Worm (Caenorhabditis elegans): Measurements from ENCODE around the gene B0222.1.
A peak's percentile ranks its signal among the peaks of the same experiment; 100 is the strongest.

The B0222.1 gene

DNA sequence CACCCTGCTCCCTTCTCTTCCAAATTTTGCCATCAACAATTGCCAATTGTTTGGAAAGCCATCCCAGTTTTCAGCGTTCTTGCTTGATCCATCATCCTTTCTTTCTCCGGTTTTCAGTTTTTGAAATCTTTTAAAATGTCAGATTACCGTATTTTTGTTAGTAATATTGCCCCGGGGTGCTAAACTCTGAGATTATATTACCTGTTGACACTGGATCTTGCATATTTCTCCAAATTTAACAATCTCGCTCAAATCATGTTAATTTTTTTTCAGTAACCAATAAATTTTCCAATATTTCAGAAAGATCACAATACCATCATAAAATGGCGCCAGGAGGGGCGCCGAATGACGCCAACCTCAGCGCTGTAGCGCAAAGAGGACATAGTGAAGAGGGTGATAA is 21.6 kb upstream of the B0222.1 start, which contains the start of gene F21C10.7:
TSS of gene F21C10.7 (plus strand) at position 301 of the 400 bp plus-strand sequence.
- TF ChIP-seq dao-5 (tag; optimal IDR thresholded peaks at IDR 0.05) (no peak), him-1 (tag; optimal IDR thresholded peaks at IDR 0.05) (no peak)

- TF ChIP-seq dao-5 (tag; optimal IDR thresholded peaks at IDR 0.05) (no peak), him-1 (tag; optimal IDR thresholded peaks at IDR 0.05) (no peak), W03F9.2 (tag; optimal IDR thresholded peaks at IDR 0.05) (no peak)
These were observed 12.1 kb upstream of the B0222.1 start, which contains the start of gene F21C10.13 for ce11 chrV:9122004-9122403. Gene F21C10.13, plus strand, starts transcription at chrV:9122304.

- TF ChIP-seq dao-5 (tag; optimal IDR thresholded peaks at IDR 0.05) (no peak), him-1 (tag; optimal IDR thresholded peaks at IDR 0.05) (no peak), W03F9.2 (tag; optimal IDR thresholded peaks at IDR 0.05) (no peak)
These were observed 10.9 kb upstream of the B0222.1 start, which contains the start of gene F21C10.11 for ce11 chrV:9123186-9123585. Gene F21C10.11, plus strand, starts transcription at chrV:9123486.

DNA sequence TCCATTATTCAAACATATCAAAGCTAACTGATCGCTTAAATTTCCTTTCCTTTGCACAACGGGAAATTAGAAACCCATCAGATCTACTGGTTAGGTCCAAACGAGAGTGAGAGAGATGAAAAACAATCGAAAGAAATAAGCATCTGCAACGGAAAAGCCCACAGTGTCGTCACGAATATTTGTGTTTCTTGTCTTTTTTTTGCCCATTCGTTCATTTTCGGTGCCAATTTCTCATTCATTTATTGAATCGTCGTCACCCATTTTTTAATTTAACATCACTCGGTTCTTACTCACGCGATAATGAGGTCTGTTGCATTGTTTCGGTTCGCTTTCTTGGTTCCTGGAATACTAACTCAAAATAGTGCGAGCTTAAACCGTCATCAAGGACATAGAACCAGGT is 9.9 kb upstream of the B0222.1 start, which contains the start of gene F21C10.6:
TSS of gene F21C10.6 (plus strand) at position 301 of the 400 bp plus-strand sequence.
- TF ChIP-seq him-1 (tag; optimal IDR thresholded peaks at IDR 0.05) (no peak), W03F9.2 (tag; optimal IDR thresholded peaks at IDR 0.05) (no peak), dao-5 (tag; optimal IDR thresholded peaks at IDR 0.05) (no peak)

DNA sequence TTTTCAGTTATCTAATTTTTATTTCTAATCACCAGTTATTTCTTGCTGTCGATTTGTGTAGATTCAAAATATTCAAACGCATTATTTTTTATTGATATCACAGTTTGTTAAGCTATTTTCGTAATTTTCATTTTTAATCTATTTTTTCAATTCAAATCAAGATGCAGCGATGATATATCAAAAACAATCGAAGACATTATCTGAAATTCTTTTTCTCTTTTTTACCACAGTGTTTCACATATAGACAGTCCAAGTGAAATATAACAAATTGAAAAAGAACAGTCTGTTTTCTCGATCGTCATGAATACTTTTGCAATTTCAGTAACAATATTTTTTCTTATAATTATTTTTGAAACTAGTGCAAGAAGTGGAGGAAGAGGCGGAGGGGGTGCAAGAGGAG is 8.7 kb upstream of the B0222.1 start, which contains the start of gene F21C10.5:
TSS of gene F21C10.5 (plus strand) at position 301 of the 400 bp plus-strand sequence.
- TF ChIP-seq dao-5 (tag; optimal IDR thresholded peaks at IDR 0.05): no peak
- TF ChIP-seq him-1 (tag; optimal IDR thresholded peaks at IDR 0.05): no peak
- no peak for TF ChIP-seq W03F9.2 (tag; optimal IDR thresholded peaks at IDR 0.05)

DNA sequence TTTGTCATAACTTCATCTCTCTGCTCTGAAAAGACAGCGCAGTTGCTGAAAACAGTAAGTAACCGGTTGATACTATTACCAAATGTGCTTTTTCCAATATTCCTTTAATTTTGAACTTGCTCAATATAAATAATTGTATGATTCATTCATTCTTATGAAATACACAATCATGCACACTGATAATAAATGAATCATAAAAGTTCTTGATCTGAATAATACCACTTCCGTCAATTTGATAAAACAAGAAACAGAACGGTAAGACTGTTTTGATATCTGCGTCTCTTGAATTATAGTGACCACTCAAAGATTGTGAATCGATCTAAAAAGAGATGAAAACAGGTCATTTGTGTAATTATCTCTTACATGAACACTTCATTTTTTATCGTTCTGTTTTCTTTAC is 7.7 kb upstream of the B0222.1 start, which contains the start of gene F21C10.4:
TSS of gene F21C10.4 (plus strand) at position 301 of the 400 bp plus-strand sequence.
- TF ChIP-seq W03F9.2 (tag; optimal IDR thresholded peaks at IDR 0.05) (no peak), dao-5 (tag; optimal IDR thresholded peaks at IDR 0.05) (no peak), him-1 (tag; optimal IDR thresholded peaks at IDR 0.05) (no peak)

DNA sequence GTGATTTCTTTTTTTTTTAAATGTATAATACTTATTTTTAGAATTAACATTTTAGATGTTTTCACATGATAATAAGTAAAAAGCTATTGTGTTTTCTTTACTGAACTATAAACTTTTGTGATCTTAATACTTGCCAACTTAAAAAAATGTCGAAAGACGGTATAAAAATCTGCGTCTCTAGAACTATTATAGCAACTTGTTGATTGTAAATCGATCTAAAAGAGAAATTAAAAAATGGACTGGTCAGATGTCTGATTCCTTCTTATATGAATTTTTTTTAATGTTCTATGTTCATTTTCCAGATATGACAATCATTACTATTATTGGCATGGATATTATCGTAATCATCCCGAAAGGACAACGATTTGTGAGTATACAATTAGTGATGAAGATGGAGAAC is 6.3 kb upstream of the B0222.1 start, which contains the start of gene F21C10.3:
TSS of gene F21C10.3 (plus strand) at position 301 of the 400 bp plus-strand sequence.
- TF ChIP-seq dao-5 (tag; optimal IDR thresholded peaks at IDR 0.05) (no peak), him-1 (tag; optimal IDR thresholded peaks at IDR 0.05) (no peak), W03F9.2 (tag; optimal IDR thresholded peaks at IDR 0.05) (no peak)

DNA sequence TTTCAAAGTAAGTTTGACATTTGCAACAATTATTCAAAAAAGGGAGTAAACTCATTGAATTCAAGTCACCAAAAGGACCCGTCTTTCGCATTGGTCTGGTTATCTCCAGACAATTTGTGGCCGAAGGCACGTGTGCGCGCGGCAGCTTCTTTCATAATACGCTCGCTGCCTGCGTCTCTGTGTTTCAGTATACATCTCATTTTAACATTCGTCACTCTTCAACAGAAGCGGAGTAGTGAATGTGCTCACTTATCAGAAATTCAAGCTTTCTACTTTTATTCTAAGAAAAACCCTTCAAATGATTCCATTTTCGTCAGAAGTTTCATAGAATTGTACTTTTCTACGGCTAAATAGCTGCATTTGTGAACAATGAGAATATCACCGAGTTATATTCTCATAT is 5.5 kb upstream of the B0222.1 start:
- no peak for TF ChIP-seq dao-5 (tag; optimal IDR thresholded peaks at IDR 0.05)
- peak; percentile 36 for TF ChIP-seq him-1 (tag; optimal IDR thresholded peaks at IDR 0.05)

DNA sequence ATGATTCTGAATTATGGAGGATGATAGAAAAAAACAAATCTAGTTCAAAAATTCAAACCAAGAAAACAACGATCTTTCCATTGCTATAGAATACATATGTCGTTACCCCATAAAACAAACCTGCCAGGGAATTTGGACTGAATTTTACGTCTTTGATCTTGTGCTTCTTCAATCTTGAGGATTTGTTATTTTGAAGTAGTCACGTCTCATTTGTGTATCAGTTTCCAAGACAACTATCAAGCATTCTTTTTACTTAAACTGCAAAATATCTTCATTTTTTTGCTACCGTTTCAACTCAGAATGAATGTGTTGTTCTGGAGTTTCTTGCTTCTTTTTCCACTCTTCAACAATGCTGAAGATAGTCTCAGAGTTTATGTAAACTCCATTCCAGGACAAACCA is 3.3 kb upstream of the B0222.1 start, which contains the start of gene F21C10.19:
TSS of gene F21C10.19 (plus strand) at position 301 of the 400 bp plus-strand sequence.
- TF ChIP-seq him-1 (tag; optimal IDR thresholded peaks at IDR 0.05) (no peak), dao-5 (tag; optimal IDR thresholded peaks at IDR 0.05) (no peak), W03F9.2 (tag; optimal IDR thresholded peaks at IDR 0.05) (no peak)

DNA sequence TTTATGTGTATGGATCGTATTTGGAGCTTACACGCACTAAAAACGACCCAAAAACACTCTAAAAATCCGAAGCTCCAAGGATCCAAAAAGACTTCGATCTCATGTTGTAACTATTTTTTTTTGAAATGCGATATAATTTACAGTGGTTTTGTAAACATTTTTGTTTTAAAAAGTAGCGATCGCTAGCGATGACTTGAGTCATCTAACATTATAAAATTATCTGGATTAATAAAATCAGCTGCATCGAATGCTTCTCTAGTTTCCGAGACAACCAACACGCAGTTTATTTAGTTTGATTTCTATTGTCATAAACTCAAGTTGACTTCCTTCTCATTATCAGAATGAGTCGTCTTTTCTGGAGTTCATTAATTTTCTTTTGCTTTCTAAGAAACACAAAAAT is 2.0 kb upstream of the B0222.1 start, which contains the start of gene F21C10.1:
TSS of gene F21C10.1 (plus strand) at position 301 of the 400 bp plus-strand sequence.
- TF ChIP-seq W03F9.2 (tag; optimal IDR thresholded peaks at IDR 0.05) (no peak), him-1 (tag; optimal IDR thresholded peaks at IDR 0.05) (no peak), dao-5 (tag; optimal IDR thresholded peaks at IDR 0.05) (no peak)

ce11 chrV:9137618-9138017 is 3.6 kb downstream of the B0222.1 start, which contains the start of gene pitr-2:
Gene pitr-2, minus strand, starts transcription at chrV:9137718.
- TF ChIP-seq him-1 (tag; optimal IDR thresholded peaks at IDR 0.05): no peak
- no peak for TF ChIP-seq dao-5 (tag; optimal IDR thresholded peaks at IDR 0.05)
- TF ChIP-seq W03F9.2 (tag; optimal IDR thresholded peaks at IDR 0.05): no peak

DNA sequence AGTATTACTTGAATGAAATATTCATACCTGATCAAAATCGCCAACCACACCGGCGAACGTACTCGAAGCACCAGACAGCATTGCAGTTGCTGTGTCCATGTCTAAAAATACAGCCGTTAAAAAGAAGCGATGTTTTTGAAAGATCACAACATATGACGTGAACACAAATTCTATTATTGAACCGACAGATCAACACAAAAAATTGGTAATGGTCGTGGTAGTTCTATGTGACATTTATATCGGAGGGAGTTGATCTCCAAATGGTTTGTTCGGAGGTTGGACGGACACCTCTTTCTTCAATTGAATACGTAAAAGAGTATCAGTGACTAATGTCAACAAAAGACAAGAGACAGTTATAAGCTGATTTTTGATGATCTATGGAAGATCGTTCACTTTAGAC is 7.2 kb downstream of the B0222.1 start, which contains the start of gene pitr-3:
TSS of gene pitr-3 (minus strand) at position 101 of the 400 bp plus-strand sequence.
- TF ChIP-seq W03F9.2 (tag; optimal IDR thresholded peaks at IDR 0.05) (no peak), him-1 (tag; optimal IDR thresholded peaks at IDR 0.05) (no peak), dao-5 (tag; optimal IDR thresholded peaks at IDR 0.05) (no peak)

DNA sequence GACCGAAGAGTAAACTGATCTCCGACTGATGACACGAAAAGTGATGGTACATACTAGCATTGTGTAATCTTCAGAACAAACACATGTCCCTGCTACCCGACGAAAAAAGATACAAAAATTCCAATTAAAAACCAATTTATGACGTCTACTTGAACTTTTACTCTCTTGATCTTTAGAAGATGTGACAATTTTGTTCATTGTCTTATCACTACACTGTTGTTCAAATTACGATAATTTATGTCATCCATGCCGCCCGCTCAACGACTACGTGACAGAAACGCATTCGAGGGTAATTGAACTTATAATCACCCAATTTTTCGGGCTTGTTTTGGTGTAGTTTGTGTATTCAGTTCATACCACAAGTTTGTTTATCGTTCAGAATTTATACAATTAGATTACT is 9.8 kb downstream of the B0222.1 start:
- TF ChIP-seq W03F9.2 (tag; optimal IDR thresholded peaks at IDR 0.05) (no peak), him-1 (tag; optimal IDR thresholded peaks at IDR 0.05) (no peak), dao-5 (tag; optimal IDR thresholded peaks at IDR 0.05) (no peak)

DNA sequence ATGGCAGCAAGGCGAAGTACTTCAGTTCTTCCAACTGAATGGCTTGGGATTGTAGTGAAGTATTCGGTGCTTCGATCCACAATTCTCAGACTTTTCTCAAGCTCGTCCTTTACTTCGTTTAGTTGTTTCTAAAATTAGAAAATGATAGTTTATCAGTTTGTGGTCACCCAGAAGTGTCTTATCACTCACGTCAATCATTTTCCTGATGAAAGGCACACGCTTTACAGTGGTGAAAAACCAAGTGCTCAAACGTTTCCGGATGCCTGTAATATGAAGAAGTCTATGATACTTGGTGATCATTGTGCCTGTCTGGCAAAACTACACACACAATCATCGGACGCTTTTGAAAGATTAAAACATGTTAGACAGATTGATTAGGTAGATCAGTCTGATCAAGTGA is 12.1 kb downstream of the B0222.1 start:
- TF ChIP-seq dao-5 (tag; optimal IDR thresholded peaks at IDR 0.05): no peak
- TF ChIP-seq W03F9.2 (tag; optimal IDR thresholded peaks at IDR 0.05): no peak
- no peak for TF ChIP-seq him-1 (tag; optimal IDR thresholded peaks at IDR 0.05)

Data from whole organism, L4/young adult.